Worm (Caenorhabditis elegans): ENCODE data around the gene sma-10.

DNA sequence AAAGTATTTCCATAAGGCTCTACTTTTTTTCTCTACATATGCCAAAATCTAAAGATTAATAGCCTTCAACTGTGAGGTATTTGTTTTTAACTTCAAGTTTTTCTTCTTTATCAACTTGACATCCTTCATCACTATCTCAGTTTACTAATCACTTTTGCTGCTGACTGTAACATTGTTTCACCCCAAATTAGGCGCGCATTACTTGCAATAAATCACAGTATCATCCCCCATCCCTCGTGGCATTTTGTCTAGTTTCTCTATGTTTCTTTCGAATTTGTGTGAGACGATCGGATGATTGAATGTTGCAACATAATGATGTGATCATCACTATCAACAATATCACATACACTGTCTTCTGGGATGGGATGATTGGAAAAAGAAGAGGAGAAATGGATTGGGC, 26.7 kb upstream of the sma-10 start:
- TF ChIP-seq snpc-4 (tag; optimal IDR thresholded peaks at IDR 0.05): no peak
- TF ChIP-seq zip-8 (tag; optimal IDR thresholded peaks at IDR 0.05): no peak
- TF ChIP-seq unc-62 (GFP tag; optimal IDR thresholded peaks at IDR 0.05): no peak
- TF ChIP-seq nhr-28 (tag; optimal IDR thresholded peaks at IDR 0.05): no peak
- TF ChIP-seq mab-5 (tag; optimal IDR thresholded peaks at IDR 0.05): no peak
- no peak for TF ChIP-seq nhr-76 (tag; optimal IDR thresholded peaks at IDR 0.05)
- TF ChIP-seq mls-2 (tag; optimal IDR thresholded peaks at IDR 0.05): no peak

Measured in whole organism, mixed stage, embryonic.